Fruit fly (Drosophila melanogaster) S2 (cell line): ENCODE results near the gene aly.

Source experiments
- CG8478 ChIP-seq: fragments of >200 bp; optimal IDR thresholded peaks from 2 replicates; lab custom pipeline; 2018
- CTCF ChIP-seq, 2 experiments: fragments of >200 bp; optimal IDR thresholded peaks; 2 replicates each; lab custom pipeline; 2018

DNA sequence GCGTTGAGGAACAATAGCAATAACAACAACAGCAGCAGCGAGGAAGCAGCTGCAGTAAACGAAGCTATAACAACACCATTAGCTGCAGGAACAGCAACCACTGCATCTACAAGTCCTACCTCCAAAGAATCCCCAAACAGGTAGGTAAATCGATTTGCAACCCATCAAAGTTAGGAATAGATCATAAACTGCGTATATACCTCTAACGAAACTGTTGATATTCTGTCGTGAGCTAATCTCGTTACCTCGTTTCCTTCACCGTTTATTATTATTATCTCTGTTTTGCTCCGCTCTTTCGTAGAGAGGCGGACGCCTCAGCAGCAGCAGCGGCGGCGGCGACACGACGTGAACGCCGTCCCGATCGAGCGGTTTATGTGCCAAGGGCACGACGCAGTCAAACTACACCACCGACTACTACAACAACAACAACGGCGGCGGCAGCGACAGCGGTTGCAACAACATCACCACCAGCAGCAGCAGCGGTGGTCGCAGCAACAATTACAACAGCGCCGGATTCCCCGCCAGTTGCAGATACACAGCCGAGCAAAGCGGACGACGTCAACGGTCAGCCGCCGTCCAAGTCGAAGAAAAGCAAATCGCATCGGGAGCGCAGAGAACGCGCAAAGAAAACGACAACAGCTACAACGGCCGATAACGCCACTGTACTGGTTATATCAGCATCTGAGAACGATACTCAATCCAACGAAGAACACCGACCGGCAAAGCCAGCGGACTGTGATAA is 11.7 kb upstream of the aly start:
- TF ChIP-seq CG8478 (lab: Kevin White, UChicago) (no peak), CTCF (optimal IDR thresholded peaks at IDR 0.05; lab: Kevin White, UChicago) (no peak)
